Worm (Caenorhabditis elegans) whole organism, L3 larva: ENCODE data around the gene T04F8.2.

Experiments
- R02D3.7 ChIP-seq: fragments of 150-350 bp; optimal IDR thresholded peaks from 2 replicates; lab custom pipeline; 2014; ENCODE audit warnings: missing biosample characterization, missing genetic modification characterization
- ZK546.5 ChIP-seq: sonication (generic microtip); optimal IDR thresholded peaks from 2 replicates; lab custom pipeline; 2017; ENCODE audit warnings: missing biosample characterization, missing genetic modification characterization
- aly-2 ChIP-seq: fragments of 150-350 bp; optimal IDR thresholded peaks from 2 replicates; lab custom pipeline; 2014; ENCODE audit warnings: missing biosample characterization, missing genetic modification characterization
- ama-1 ChIP-seq: fragments of 150-350 bp; optimal IDR thresholded peaks from 2 replicates; lab custom pipeline; 2018
- ceh-16 ChIP-seq: sonication (generic microtip); optimal IDR thresholded peaks from 2 replicates; lab custom pipeline; 2017; ENCODE audit warnings: missing biosample characterization, missing genetic modification characterization
- ceh-28 ChIP-seq: fragments of 150-350 bp; optimal IDR thresholded peaks from 2 replicates; lab custom pipeline; 2014; ENCODE audit warnings: missing biosample characterization, missing genetic modification reagents, missing genetic modification characterization
- ceh-82 ChIP-seq: fragments of 150-350 bp; optimal IDR thresholded peaks from 2 replicates; lab custom pipeline; 2014; ENCODE audit warnings: missing biosample characterization, missing genetic modification characterization
- ceh-9 ChIP-seq: sonication (generic microtip); optimal IDR thresholded peaks from 2 replicates; lab custom pipeline; 2018; ENCODE audit warnings: missing biosample characterization, missing genetic modification characterization
- daf-12 ChIP-seq: fragments of 150-350 bp; optimal IDR thresholded peaks from 2 replicates; lab custom pipeline; 2014; ENCODE audit warnings: missing biosample characterization, missing genetic modification reagents, missing genetic modification characterization
- egl-27 ChIP-seq: sonication (generic microtip); optimal IDR thresholded peaks from 4 replicates; lab custom pipeline; 2017; ENCODE audit warnings: missing biosample characterization, missing genetic modification reagents, missing genetic modification characterization
- egl-5 ChIP-seq: fragments of 150-350 bp; optimal IDR thresholded peaks from 2 replicates; lab custom pipeline; 2017; ENCODE audit warnings: missing biosample characterization, missing genetic modification reagents, missing genetic modification characterization, inconsistent platforms
- elt-1 ChIP-seq: fragments of 150-350 bp; optimal IDR thresholded peaks from 2 replicates; lab custom pipeline; 2014; ENCODE audit warnings: missing biosample characterization, missing genetic modification characterization
- elt-2 ChIP-seq: sonication (generic microtip); optimal IDR thresholded peaks from 2 replicates; lab custom pipeline; 2016; ENCODE audit warnings: missing genetic modification reagents, mild to moderate bottlenecking, missing genetic modification characterization, missing compliant biosample characterization
- elt-3 ChIP-seq, 3 experiments: fragments of 150-350 bp in 1 of 3; sonication (generic microtip) in 2 of 3; optimal IDR thresholded peaks; 2 replicates in 2 of 3; 4 replicates in 1 of 3; lab custom pipeline; 2014 to 2017; ENCODE audit warnings: missing biosample characterization in 3 of 3, missing genetic modification characterization in 3 of 3
- eor-1 ChIP-seq, 2 experiments: fragments of 150-350 bp; optimal IDR thresholded peaks; 2 replicates each; lab custom pipeline; 2014 to 2018; ENCODE audit warnings: missing biosample characterization in 2 of 2, missing genetic modification characterization in 2 of 2
- fkh-10 ChIP-seq: sonication (generic microtip); optimal IDR thresholded peaks from 2 replicates; lab custom pipeline; 2017; ENCODE audit warnings: missing biosample characterization, missing genetic modification reagents, missing genetic modification characterization
- fkh-2 ChIP-seq: fragments of 150-350 bp; optimal IDR thresholded peaks from 2 replicates; lab custom pipeline; 2014; ENCODE audit warnings: missing biosample characterization, missing genetic modification reagents, missing genetic modification characterization
- fos-1 ChIP-seq: fragments of 150-350 bp; optimal IDR thresholded peaks from 2 replicates; lab custom pipeline; 2014; ENCODE audit warnings: missing biosample characterization, missing genetic modification characterization
- hmg-11 ChIP-seq: sonication (generic microtip); optimal IDR thresholded peaks from 2 replicates; lab custom pipeline; 2016; ENCODE audit warnings: missing genetic modification characterization, missing compliant biosample characterization
- jun-1 ChIP-seq: fragments of 150-350 bp; optimal IDR thresholded peaks from 2 replicates; lab custom pipeline; 2014; ENCODE audit warnings: missing biosample characterization, missing genetic modification reagents, missing genetic modification characterization
- lin-15B ChIP-seq: fragments of 150-350 bp; optimal IDR thresholded peaks from 2 replicates; lab custom pipeline; 2014; ENCODE audit warnings: missing biosample characterization, missing genetic modification characterization
- lin-39 ChIP-seq: fragments of 150-350 bp; optimal IDR thresholded peaks from 2 replicates; lab custom pipeline; 2018; ENCODE audit warnings: missing biosample characterization, missing genetic modification reagents, missing genetic modification characterization
- lsy-12 ChIP-seq: sonication (generic microtip); optimal IDR thresholded peaks from 2 replicates; lab custom pipeline; 2016; ENCODE audit warnings: mild to moderate bottlenecking, missing genetic modification characterization, missing compliant biosample characterization
- mdl-1 ChIP-seq: fragments of 150-350 bp; optimal IDR thresholded peaks from 2 replicates; lab custom pipeline; 2014; ENCODE audit warnings: missing biosample characterization, missing genetic modification characterization
- mml-1 ChIP-seq: fragments of 150-350 bp; sonication (generic microtip); optimal IDR thresholded peaks from 3 replicates; lab custom pipeline; 2014; ENCODE audit warnings: missing biosample characterization, missing genetic modification characterization
- nfya-1 ChIP-seq: sonication (generic microtip); optimal IDR thresholded peaks from 2 replicates; lab custom pipeline; 2017; ENCODE audit warnings: missing genetic modification characterization, mild to moderate bottlenecking, missing compliant biosample characterization, antibody characterized with exemption, moderate library complexity; ENCODE audit not compliant: insufficient read depth
- nhr-11 ChIP-seq: fragments of 150-350 bp; optimal IDR thresholded peaks from 2 replicates; lab custom pipeline; 2014; ENCODE audit warnings: missing biosample characterization, missing genetic modification characterization
- nhr-12 ChIP-seq: fragments of 150-350 bp; optimal IDR thresholded peaks from 2 replicates; lab custom pipeline; 2014; ENCODE audit warnings: missing biosample characterization, missing genetic modification characterization
- nhr-23 ChIP-seq: fragments of 150-350 bp; optimal IDR thresholded peaks from 2 replicates; lab custom pipeline; 2014; ENCODE audit warnings: missing biosample characterization, missing genetic modification reagents, missing genetic modification characterization
- nhr-237 ChIP-seq: fragments of 150-350 bp; optimal IDR thresholded peaks from 2 replicates; lab custom pipeline; 2014; ENCODE audit warnings: missing biosample characterization, missing genetic modification characterization
- nhr-25 ChIP-seq: sonication (generic microtip); optimal IDR thresholded peaks from 2 replicates; lab custom pipeline; 2017; ENCODE audit warnings: missing biosample characterization, missing genetic modification characterization
- nhr-28 ChIP-seq: fragments of 150-350 bp; optimal IDR thresholded peaks from 2 replicates; lab custom pipeline; 2014; ENCODE audit warnings: missing biosample characterization, missing genetic modification characterization
- nhr-43 ChIP-seq: sonication (generic microtip); optimal IDR thresholded peaks from 2 replicates; lab custom pipeline; 2016; ENCODE audit warnings: mild to moderate bottlenecking, missing genetic modification characterization, missing compliant biosample characterization; ENCODE audit not compliant: poor library complexity, severe bottlenecking
- nhr-67 ChIP-seq: fragments of 150-350 bp; optimal IDR thresholded peaks from 2 replicates; lab custom pipeline; 2014; ENCODE audit warnings: missing biosample characterization, missing genetic modification characterization
- nhr-76 ChIP-seq: fragments of 150-350 bp; sonication (generic microtip); optimal IDR thresholded peaks from 5 replicates; lab custom pipeline; 2014; ENCODE audit warnings: missing biosample characterization, missing genetic modification characterization
- nhr-77 ChIP-seq: fragments of 150-350 bp; optimal IDR thresholded peaks from 2 replicates; lab custom pipeline; 2014; ENCODE audit warnings: missing biosample characterization, missing genetic modification characterization
- pha-4 ChIP-seq: fragments of 150-350 bp; optimal IDR thresholded peaks from 2 replicates; lab custom pipeline; 2014; ENCODE audit warnings: missing biosample characterization, missing genetic modification reagents, missing genetic modification characterization
- pqm-1 ChIP-seq: fragments of 150-350 bp; optimal IDR thresholded peaks from 2 replicates; lab custom pipeline; 2017; ENCODE audit warnings: missing biosample characterization, missing genetic modification characterization, inconsistent platforms
- sea-2 ChIP-seq: fragments of 150-350 bp; sonication (generic microtip); optimal IDR thresholded peaks from 4 replicates; lab custom pipeline; 2014; ENCODE audit warnings: missing biosample characterization, missing genetic modification reagents, missing genetic modification characterization
- skn-1 ChIP-seq: fragments of 150-350 bp; optimal IDR thresholded peaks from 2 replicates; lab custom pipeline; 2014; ENCODE audit warnings: missing biosample characterization, missing genetic modification characterization
- snpc-4 ChIP-seq: fragments of 150-350 bp; optimal IDR thresholded peaks from 2 replicates; lab custom pipeline; 2014; ENCODE audit warnings: missing biosample characterization, missing genetic modification characterization
- tbx-2 ChIP-seq: sonication (generic microtip); optimal IDR thresholded peaks from 2 replicates; lab custom pipeline; 2016; ENCODE audit warnings: mild to moderate bottlenecking, missing genetic modification characterization, missing compliant biosample characterization
- unc-39 ChIP-seq: sonication (generic microtip); optimal IDR thresholded peaks from 4 replicates; lab custom pipeline; 2017; ENCODE audit warnings: missing biosample characterization, missing genetic modification characterization
- unc-62 ChIP-seq: fragments of 150-350 bp; sonication (generic microtip); optimal IDR thresholded peaks from 4 replicates; lab custom pipeline; 2014; ENCODE audit warnings: missing biosample characterization, missing genetic modification reagents, missing genetic modification characterization
- zag-1 ChIP-seq: fragments of 150-350 bp; optimal IDR thresholded peaks from 2 replicates; lab custom pipeline; 2014; ENCODE audit warnings: missing biosample characterization, missing genetic modification characterization
- ztf-11 ChIP-seq: fragments of 150-350 bp; optimal IDR thresholded peaks from 2 replicates; lab custom pipeline; 2014; ENCODE audit warnings: missing biosample characterization, missing genetic modification characterization
- ztf-4 ChIP-seq: fragments of 150-350 bp; optimal IDR thresholded peaks from 2 replicates; lab custom pipeline; 2014; ENCODE audit warnings: missing biosample characterization, missing genetic modification characterization

T04F8.2 gene

ce11 chrX:11605766-11606490 is 50.4 kb downstream of the T04F8.2 start:
- TF ChIP-seq ceh-82 (peak; percentile 74), ztf-11 (tag; lab: Kevin White, UChicago) (peak; percentile 10), pha-4 (tag; lab: Kevin White, UChicago) (peak; percentile 63), skn-1 (tag; lab: Kevin White, UChicago) (no peak), ZK546.5 (tag; lab: Kevin White, UChicago) (peak; percentile 41), nhr-25 (tag; lab: Kevin White, UChicago) (peak; percentile 72), nhr-28 (tag; lab: Kevin White, UChicago) (no peak), ceh-9 (peak; percentile 79), mml-1 (tag; lab: Kevin White, UChicago) (peak; percentile 43), nhr-11 (tag; lab: Kevin White, UChicago) (peak; percentile 93), eor-1 (tag; optimal IDR thresholded peaks at IDR 0.05; lab: Kevin White, UChicago) (peak; percentile 87 to 93), jun-1 (tag; lab: Kevin White, UChicago) (peak; percentile 84), egl-5 (tag; lab: Kevin White, UChicago) (peak; percentile 45), R02D3.7 (tag; lab: Kevin White, UChicago) (peak; percentile 82), fkh-10 (GFP tag; lab: Kevin White, UChicago) (peak; percentile 37), fkh-2 (tag; lab: Kevin White, UChicago) (no peak), aly-2 (tag; lab: Kevin White, UChicago) (peak; percentile 34), pqm-1 (peak; percentile 58), ama-1 (lab: Kevin White, UChicago) (no peak), nhr-23 (tag; lab: Kevin White, UChicago) (peak; percentile 86), egl-27 (tag; lab: Kevin White, UChicago) (no peak), mdl-1 (tag; lab: Kevin White, UChicago) (peak; percentile 8), sea-2 (GFP tag; lab: Kevin White, UChicago) (peak; percentile 99), nfya-1 (peak; percentile 66), nhr-237 (tag; lab: Kevin White, UChicago) (no peak), lsy-12 (peak; percentile 96), nhr-77 (tag; lab: Kevin White, UChicago) (peak; percentile 82), unc-39 (tag; lab: Kevin White, UChicago) (no peak), nhr-76 (tag; lab: Kevin White, UChicago) (peak; percentile 84), nhr-43 (tag; lab: Kevin White, UChicago) (peak; percentile 79), snpc-4 (tag; lab: Kevin White, UChicago) (peak; percentile 61), unc-62 (GFP tag; lab: Kevin White, UChicago) (no peak), ceh-16 (tag; lab: Kevin White, UChicago) (no peak), daf-12 (tag; lab: Kevin White, UChicago) (peak; percentile 59), hmg-11 (tag; lab: Kevin White, UChicago) (peak; percentile 72), ceh-28 (tag; lab: Kevin White, UChicago) (peak; percentile 78), nhr-67 (peak; percentile 23), elt-1 (tag; lab: Kevin White, UChicago) (peak; percentile 74), elt-3 (tag; optimal IDR thresholded peaks at IDR 0.05; lab: Kevin White, UChicago) (peak in 1 of 3 experiments; percentile 95), elt-2 (tag; lab: Kevin White, UChicago) (peak; percentile 90), ztf-4 (tag; lab: Kevin White, UChicago) (peak; percentile 86), nhr-12 (tag; lab: Kevin White, UChicago) (peak; percentile 6), lin-39 (tag; lab: Kevin White, UChicago) (peak; percentile 72), lin-15B (peak; percentile 32), zag-1 (tag; lab: Kevin White, UChicago) (peak; percentile 76), tbx-2 (tag; lab: Kevin White, UChicago) (peak; percentile 93), fos-1 (peak; percentile 81)
